Worm (Caenorhabditis elegans): ENCODE results near the gene Y37E11B.10.

ce11 chrIV:3644863-3645378, 38.7 kb upstream of the Y37E11B.10 start:
- no peak for TF ChIP-seq lin-13 (GFP tag; optimal IDR thresholded peaks at IDR 0.05)
- peak; percentile 18 for TF ChIP-seq tbx-2 (tag; optimal IDR thresholded peaks at IDR 0.05)
- no peak for TF ChIP-seq mdl-1 (tag; optimal IDR thresholded peaks at IDR 0.05)
- no peak for TF ChIP-seq ceh-90 (tag; optimal IDR thresholded peaks at IDR 0.05)
- TF ChIP-seq F16B12.6 (tag; optimal IDR thresholded peaks at IDR 0.05), result no peak
- no peak for TF ChIP-seq zag-1 (tag; optimal IDR thresholded peaks at IDR 0.05)
- no peak for TF ChIP-seq snpc-4 (tag; optimal IDR thresholded peaks at IDR 0.05)

Data from whole organism, L1 larva.